Worm (Caenorhabditis elegans) whole organism, L4 larva: ENCODE measurements around the gene C47E8.3.

Experiments used
- dpl-1 ChIP-seq: fragments of 150-350 bp; optimal IDR thresholded peaks from 2 replicates; lab custom pipeline; 2014; ENCODE audit warnings: missing biosample characterization, missing genetic modification reagents, missing genetic modification characterization
- mxl-2 ChIP-seq: fragments of 200-800 bp; sonication (Bioruptor generic); conservative IDR thresholded peaks from 2 replicates; pipeline ENCODE4 v1.3.6; 2022; ENCODE audit warnings: missing genetic modification reagents, missing genetic modification characterization, missing compliant biosample characterization
- skn-1 ChIP-seq: fragments of 150-350 bp; optimal IDR thresholded peaks from 2 replicates; lab custom pipeline; 2014; ENCODE audit warnings: missing biosample characterization, missing genetic modification characterization
- ztf-11 ChIP-seq: fragments of 150-350 bp; optimal IDR thresholded peaks from 2 replicates; lab custom pipeline; 2014; ENCODE audit warnings: missing biosample characterization, missing genetic modification characterization

ce11 chrV:14716114-14716513, 36.0 kb downstream of the C47E8.3 start, which contains the start of gene fbxa-147:
- no peak for TF ChIP-seq skn-1 (tag; lab: Kevin White, UChicago)
- TF ChIP-seq dpl-1 (GFP tag; lab: Kevin White, UChicago), result no peak
- TF ChIP-seq ztf-11, result no peak
- no peak for TF ChIP-seq mxl-2 (GFP tag; lab: Robert Waterston, UW)
